Worm (Caenorhabditis elegans) whole organism, early embryonic: ENCODE results near the gene Y17D7B.3.
A peak's percentile ranks its signal among the peaks of the same experiment; 100 is the strongest.

ENCODE experiments used
- B0310.2 ChIP-seq: sonication (generic microtip); optimal IDR thresholded peaks from 2 replicates; lab custom pipeline; 2016; ENCODE audit warnings: mild to moderate bottlenecking, missing genetic modification characterization, missing compliant biosample characterization
- F13C5.2 ChIP-seq: sonication (generic microtip); optimal IDR thresholded peaks from 2 replicates; lab custom pipeline; 2017; ENCODE audit warnings: mild to moderate bottlenecking, missing genetic modification characterization, inconsistent platforms, missing compliant biosample characterization
- aly-1 ChIP-seq: sonication (generic microtip); optimal IDR thresholded peaks from 2 replicates; lab custom pipeline; 2016; ENCODE audit warnings: missing genetic modification characterization, missing compliant biosample characterization
- ama-1 ChIP-seq: fragments of 150-350 bp; optimal IDR thresholded peaks from 2 replicates; lab custom pipeline; 2014
- ceh-13 ChIP-seq: fragments of 200-800 bp; sonication (Bioruptor generic); optimal IDR thresholded peaks from 2 replicates; lab custom pipeline; 2018; ENCODE audit warnings: mild to moderate bottlenecking, missing genetic modification characterization, missing compliant biosample characterization
- ceh-36 ChIP-seq: sonication (generic microtip); optimal IDR thresholded peaks from 2 replicates; lab custom pipeline; 2016; ENCODE audit warnings: missing genetic modification characterization, inconsistent platforms, missing compliant biosample characterization
- ets-7 ChIP-seq: sonication (generic microtip); optimal IDR thresholded peaks from 2 replicates; lab custom pipeline; 2016; ENCODE audit warnings: missing genotype, missing genetic modification characterization, missing compliant biosample characterization
- flt-1 ChIP-seq: fragments of 200-800 bp; sonication (Bioruptor generic); IDR thresholded peaks from 2 replicates; pipeline ENCODE4 v1.3.6; 2022; ENCODE audit warnings: missing genetic modification characterization, missing compliant biosample characterization
- hmbx-1 ChIP-seq: sonication (generic microtip); optimal IDR thresholded peaks from 2 replicates; lab custom pipeline; 2016; ENCODE audit warnings: mild to moderate bottlenecking, missing genetic modification characterization, missing compliant biosample characterization
- hmg-4 ChIP-seq: fragments of 200-800 bp; sonication (Bioruptor generic); optimal IDR thresholded peaks from 2 replicates; lab custom pipeline; 2018; ENCODE audit warnings: mild to moderate bottlenecking, missing genetic modification characterization, missing compliant biosample characterization
- hnd-1 ChIP-seq: sonication (generic microtip); optimal IDR thresholded peaks from 2 replicates; lab custom pipeline; 2016; ENCODE audit warnings: missing genetic modification characterization, missing compliant biosample characterization
- pes-1 ChIP-seq: fragments of 200-800 bp; sonication (Bioruptor generic); IDR thresholded peaks from 2 replicates; pipeline ENCODE4 v1.3.6; 2022; ENCODE audit warnings: missing genetic modification reagents, missing genetic modification characterization, missing compliant biosample characterization
- scrt-1 ChIP-seq: fragments of 200-800 bp; sonication (Bioruptor generic); IDR thresholded peaks from 2 replicates; pipeline ENCODE4 v1.3.6; 2022; ENCODE audit warnings: missing genetic modification characterization, missing compliant biosample characterization
- sea-1 ChIP-seq: fragments of 200-800 bp; sonication (Bioruptor generic); conservative IDR thresholded peaks from 2 replicates; pipeline ENCODE4 v1.3.6; 2022; ENCODE audit warnings: missing genetic modification characterization, missing compliant biosample characterization
- tbx-11 ChIP-seq: fragments of 200-800 bp; sonication (Bioruptor generic); IDR thresholded peaks from 2 replicates; pipeline ENCODE4 v1.3.6; 2022; ENCODE audit warnings: missing genetic modification characterization, missing compliant biosample characterization
- tbx-37 ChIP-seq: fragments of 200-800 bp; sonication (Bioruptor generic); conservative IDR thresholded peaks from 2 replicates; pipeline ENCODE4 v1.3.6; 2022; ENCODE audit warnings: missing genetic modification reagents, missing genetic modification characterization, missing compliant biosample characterization
- tra-4 ChIP-seq: sonication (generic microtip); optimal IDR thresholded peaks from 2 replicates; lab custom pipeline; 2017; ENCODE audit warnings: missing genetic modification characterization, missing compliant biosample characterization

Gene Y17D7B.3

ce11 chrV:18786694-18787093, at the start of gene Y17D7B.3:
Gene Y17D7B.3 (minus strand): TSS chrV:18786794.
- TF ChIP-seq tbx-37 (GFP tag; lab: Robert Waterston, UW) = no peak
- TF ChIP-seq sea-1 (GFP tag; lab: Robert Waterston, UW) = no peak
- no peak for TF ChIP-seq F13C5.2 (tag; lab: Kevin White, UChicago)
- TF ChIP-seq hmg-4 (GFP tag; lab: Kevin White, UChicago) = no peak
- no peak for TF ChIP-seq scrt-1 (GFP tag; lab: Robert Waterston, UW)
- no peak for TF ChIP-seq tra-4
- TF ChIP-seq flt-1 (GFP tag; lab: Robert Waterston, UW) = no peak
- no peak for TF ChIP-seq ceh-36 (tag; lab: Kevin White, UChicago)
- no peak for TF ChIP-seq aly-1 (tag; lab: Kevin White, UChicago)
- no peak for TF ChIP-seq hmbx-1 (tag; lab: Kevin White, UChicago)
- TF ChIP-seq ets-7 (tag; lab: Kevin White, UChicago) = no peak
- no peak for TF ChIP-seq hnd-1 (tag; lab: Kevin White, UChicago)
- no peak for TF ChIP-seq B0310.2 (tag; lab: Kevin White, UChicago)

ce11 chrV:18827374-18827773, 40.8 kb upstream of the Y17D7B.3 start:
- no peak for TF ChIP-seq sea-1 (GFP tag; lab: Robert Waterston, UW)
- no peak for TF ChIP-seq flt-1 (GFP tag; lab: Robert Waterston, UW)
- TF ChIP-seq tra-4 = no peak
- TF ChIP-seq aly-1 (tag; lab: Kevin White, UChicago) = no peak
- TF ChIP-seq hmg-4 (GFP tag; lab: Kevin White, UChicago) = no peak
- TF ChIP-seq hmbx-1 (tag; lab: Kevin White, UChicago) = no peak

ce11 chrV:18826445-18826844, 39.9 kb upstream of the Y17D7B.3 start:
- TF ChIP-seq flt-1 (GFP tag; lab: Robert Waterston, UW) = no peak
- TF ChIP-seq hmg-4 (GFP tag; lab: Kevin White, UChicago) = no peak
- TF ChIP-seq hmbx-1 (tag; lab: Kevin White, UChicago) = no peak
- no peak for TF ChIP-seq ceh-13 (GFP tag; lab: Kevin White, UChicago)
- no peak for TF ChIP-seq hnd-1 (tag; lab: Kevin White, UChicago)
- no peak for TF ChIP-seq pes-1
- no peak for TF ChIP-seq ets-7 (tag; lab: Kevin White, UChicago)
- TF ChIP-seq ceh-36 (tag; lab: Kevin White, UChicago) = no peak
- TF ChIP-seq ama-1 (lab: Kevin White, UChicago) = no peak
- no peak for TF ChIP-seq tbx-11 (GFP tag; lab: Robert Waterston, UW)
- TF ChIP-seq tbx-37 (GFP tag; lab: Robert Waterston, UW) = no peak
- TF ChIP-seq aly-1 (tag; lab: Kevin White, UChicago) = no peak
- TF ChIP-seq sea-1 (GFP tag; lab: Robert Waterston, UW) = no peak
- TF ChIP-seq scrt-1 (GFP tag; lab: Robert Waterston, UW) = no peak
- TF ChIP-seq F13C5.2 (tag; lab: Kevin White, UChicago) = no peak

- no peak for TF ChIP-seq hmbx-1 (tag; lab: Kevin White, UChicago)
- TF ChIP-seq ets-7 (tag; lab: Kevin White, UChicago) = no peak
- no peak for TF ChIP-seq hmg-4 (GFP tag; lab: Kevin White, UChicago)
- TF ChIP-seq scrt-1 (GFP tag; lab: Robert Waterston, UW) = no peak
- no peak for TF ChIP-seq hnd-1 (tag; lab: Kevin White, UChicago)
- TF ChIP-seq ama-1 (lab: Kevin White, UChicago) = no peak
- TF ChIP-seq aly-1 (tag; lab: Kevin White, UChicago) = no peak
Observed at ce11 chrV:18821569-18821968, 35.0 kb upstream of the Y17D7B.3 start.

ce11 chrV:18819643-18820042, 33.0 kb upstream of the Y17D7B.3 start, which contains the start of gene ncs-5:
Gene ncs-5 (plus strand): TSS chrV:18819766.
- TF ChIP-seq ceh-13 (GFP tag; lab: Kevin White, UChicago) = no peak
- TF ChIP-seq ets-7 (tag; lab: Kevin White, UChicago) = no peak
- TF ChIP-seq ceh-36 (tag; lab: Kevin White, UChicago) = no peak
- TF ChIP-seq sea-1 (GFP tag; lab: Robert Waterston, UW) = no peak
- TF ChIP-seq tbx-11 (GFP tag; lab: Robert Waterston, UW) = no peak
- no peak for TF ChIP-seq flt-1 (GFP tag; lab: Robert Waterston, UW)
- TF ChIP-seq tbx-37 (GFP tag; lab: Robert Waterston, UW) = no peak
- TF ChIP-seq hmg-4 (GFP tag; lab: Kevin White, UChicago) = no peak

- no peak for TF ChIP-seq pes-1
- TF ChIP-seq hnd-1 (tag; lab: Kevin White, UChicago) = no peak
- no peak for TF ChIP-seq hmg-4 (GFP tag; lab: Kevin White, UChicago)
- TF ChIP-seq tbx-11 (GFP tag; lab: Robert Waterston, UW) = no peak
- no peak for TF ChIP-seq sea-1 (GFP tag; lab: Robert Waterston, UW)
Observed at ce11 chrV:18811360-18811759, 24.8 kb upstream of the Y17D7B.3 start, which contains the start of gene C54E10.7. Gene C54E10.7 (plus strand): TSS chrV:18811660.

- no peak for TF ChIP-seq ceh-13 (GFP tag; lab: Kevin White, UChicago)
Observed at ce11 chrV:18810705-18811104, 24.1 kb upstream of the Y17D7B.3 start, which contains the start of gene C54E10.3. Gene C54E10.3 (plus strand): TSS chrV:18811005.

ce11 chrV:18808621-18809020, 22.0 kb upstream of the Y17D7B.3 start, which contains the start of gene C54E10.6:
Gene C54E10.6 (minus strand): TSS chrV:18808729.
- TF ChIP-seq F13C5.2 (tag; lab: Kevin White, UChicago) (peak; percentile 43), ceh-13 (GFP tag; lab: Kevin White, UChicago) (no peak), ets-7 (tag; lab: Kevin White, UChicago) (no peak), tbx-37 (GFP tag; lab: Robert Waterston, UW) (no peak)
